Worm (Caenorhabditis elegans): Measurements from ENCODE around the gene algn-6.
A peak's percentile ranks its signal among the peaks of the same experiment; 100 is the strongest.

algn-6 gene

ce11 chrII:8016761-8017160, 22.8 kb upstream of the algn-6 start (continued):
- TF ChIP-seq akir-1 (GFP tag; optimal IDR thresholded peaks at IDR 0.05), result peak; percentile 28
- TF ChIP-seq F57A8.1 (GFP tag; optimal IDR thresholded peaks at IDR 0.05), result no peak
- no peak for TF ChIP-seq sdz-38 (tag; optimal IDR thresholded peaks at IDR 0.05)
- no peak for TF ChIP-seq D2030.7 (GFP tag; IDR thresholded peaks at IDR 0.05)
- TF ChIP-seq F49E8.2 (tag; optimal IDR thresholded peaks at IDR 0.05; ENCODE audit: insufficient read depth), result no peak
- TF ChIP-seq lir-1 (GFP tag; conservative IDR thresholded peaks at IDR 0.05), result 0 out of 2 replicates have a peak, but pooled peaks have one; percentile 60
- peak; percentile 76 for TF ChIP-seq C06A6.2 (GFP tag; conservative IDR thresholded peaks at IDR 0.05)
- TF ChIP-seq K11D2.4 (GFP tag; IDR thresholded peaks at IDR 0.05), result peak; percentile 57; the same call in 1 of the 2 replicates
- peak; percentile 57 for TF ChIP-seq mcd-1 (GFP tag; IDR thresholded peaks at IDR 0.05)
- TF ChIP-seq tbx-9 (tag; optimal IDR thresholded peaks at IDR 0.05; ENCODE audit: borderline replicate concordance), result no peak
- TF ChIP-seq ama-1 (optimal IDR thresholded peaks at IDR 0.05), result peak; percentile 5
- no peak for TF ChIP-seq ama-1 (GFP tag; optimal IDR thresholded peaks at IDR 0.05)
- no peak for TF ChIP-seq F33H1.4 (GFP tag; IDR thresholded peaks at IDR 0.05)
- 0 out of 2 replicates have a peak, but pooled peaks have one; percentile 4 for TF ChIP-seq dox-1 (GFP tag; IDR thresholded peaks at IDR 0.05)
- peak; percentile 22 for TF ChIP-seq nhr-90 (tag; optimal IDR thresholded peaks at IDR 0.05)
- peak; percentile 45 for TF ChIP-seq unc-62 (GFP tag; optimal IDR thresholded peaks at IDR 0.05)
- TF ChIP-seq nhr-27 (tag; optimal IDR thresholded peaks at IDR 0.05), result no peak
- 0 out of 2 replicates have a peak, but pooled peaks have one; percentile 21 for TF ChIP-seq let-526 (GFP tag; IDR thresholded peaks at IDR 0.05)
- no peak for TF ChIP-seq T07F8.4 (tag; optimal IDR thresholded peaks at IDR 0.05)
- no peak for TF ChIP-seq dpff-1 (tag; optimal IDR thresholded peaks at IDR 0.05)
- TF ChIP-seq hrde-1 (tag; optimal IDR thresholded peaks at IDR 0.05; ENCODE audit: borderline replicate concordance), result no peak
- no peak for TF ChIP-seq ceh-79 (tag; optimal IDR thresholded peaks at IDR 0.05)
- TF ChIP-seq C17E4.6 (GFP tag; IDR thresholded peaks at IDR 0.05), result no peak
- TF ChIP-seq ceh-91 (GFP tag; IDR thresholded peaks at IDR 0.05), result no peak
- no peak for TF ChIP-seq madf-3 (GFP tag; IDR thresholded peaks at IDR 0.05)
- no peak for TF ChIP-seq sea-2 (GFP tag; IDR thresholded peaks at IDR 0.05)
- no peak for TF ChIP-seq mes-4 (tag; optimal IDR thresholded peaks at IDR 0.05)
- TF ChIP-seq Y53F4B.3 (GFP tag; IDR thresholded peaks at IDR 0.05), result no peak
- no peak for TF ChIP-seq hlh-12 (tag; optimal IDR thresholded peaks at IDR 0.05)
- peak; percentile 58 for TF ChIP-seq chd-7 (tag; optimal IDR thresholded peaks at IDR 0.05)
- TF ChIP-seq rpc-1 (optimal IDR thresholded peaks at IDR 0.05), result no peak
- TF ChIP-seq rpc-1 (tag; optimal IDR thresholded peaks at IDR 0.05), result no peak
- TF ChIP-seq egl-18 (GFP tag; IDR thresholded peaks at IDR 0.05), result no peak
- no peak for TF ChIP-seq ztf-25 (GFP tag; IDR thresholded peaks at IDR 0.05)
- peak; percentile 5 for TF ChIP-seq gei-17 (GFP tag; optimal IDR thresholded peaks at IDR 0.05)

- no peak for TF ChIP-seq F37B4.10 (GFP tag; IDR thresholded peaks at IDR 0.05)
- no peak for TF ChIP-seq lag-1 (GFP tag; IDR thresholded peaks at IDR 0.05)
- TF ChIP-seq Y67H2A.10 (GFP tag; conservative IDR thresholded peaks at IDR 0.05), result no peak
- no peak for TF ChIP-seq F57A8.1 (GFP tag; optimal IDR thresholded peaks at IDR 0.05)
- TF ChIP-seq F23B12.7 (tag; optimal IDR thresholded peaks at IDR 0.05; ENCODE audit: insufficient read depth), result no peak
- no peak for TF ChIP-seq ccch-3 (GFP tag; optimal IDR thresholded peaks at IDR 0.05)
- no peak for TF ChIP-seq aptf-3 (GFP tag; IDR thresholded peaks at IDR 0.05)
- TF ChIP-seq T26A5.8 (tag; optimal IDR thresholded peaks at IDR 0.05), result no peak
- no peak for TF ChIP-seq nhr-120 (GFP tag; IDR thresholded peaks at IDR 0.05)
- TF ChIP-seq ZK185.1 (tag; optimal IDR thresholded peaks at IDR 0.05; ENCODE audit: poor library complexity, severe bottlenecking), result no peak
- no peak for TF ChIP-seq ztf-22 (GFP tag; optimal IDR thresholded peaks at IDR 0.05)
- TF ChIP-seq pbrm-1 (GFP tag; IDR thresholded peaks at IDR 0.05), result no peak
- TF ChIP-seq him-1 (tag; optimal IDR thresholded peaks at IDR 0.05), result no peak
- no peak for TF ChIP-seq ceh-27 (GFP tag; optimal IDR thresholded peaks at IDR 0.05)
- TF ChIP-seq snpc-4 (GFP tag; optimal IDR thresholded peaks at IDR 0.05), result no peak
- no peak for TF ChIP-seq snpc-4 (tag; optimal IDR thresholded peaks at IDR 0.05)
- no peak for TF ChIP-seq nfya-2 (GFP tag; IDR thresholded peaks at IDR 0.05)
- TF ChIP-seq madf-3 (GFP tag; IDR thresholded peaks at IDR 0.05), result no peak
- no peak for TF ChIP-seq die-1 (tag; optimal IDR thresholded peaks at IDR 0.05)
Measured at ce11 chrII:8017380-8017779, 22.2 kb upstream of the algn-6 start, which contains the start of gene zyg-11. Gene zyg-11, plus strand, starts transcription at chrII:8017680.

Data from whole organism, young adult.